Worm (Caenorhabditis elegans) whole organism, mixed stage, embryonic: ENCODE measurements around the gene C36B7.5.

Experiments used
- M03D4.4 ChIP-seq: sonication (generic microtip); optimal IDR thresholded peaks from 2 replicates; lab custom pipeline; 2017; ENCODE audit warnings: mild to moderate bottlenecking, missing genetic modification characterization, missing compliant biosample characterization
- blmp-1 ChIP-seq: fragments of 150-350 bp; optimal IDR thresholded peaks from 2 replicates; lab custom pipeline; 2014; ENCODE audit warnings: missing biosample characterization, missing genetic modification characterization
- ceh-39 ChIP-seq: fragments of 150-350 bp; optimal IDR thresholded peaks from 2 replicates; lab custom pipeline; 2014; ENCODE audit warnings: missing biosample characterization, missing genetic modification characterization
- ceh-43 ChIP-seq: fragments of 200-800 bp; sonication (Bioruptor generic); optimal IDR thresholded peaks from 2 replicates; lab custom pipeline; 2018; ENCODE audit warnings: mild to moderate bottlenecking, missing genetic modification characterization, moderate library complexity, missing compliant biosample characterization
- ceh-83 ChIP-seq: fragments of 200-800 bp; sonication (Bioruptor generic); optimal IDR thresholded peaks from 2 replicates; lab custom pipeline; 2018; ENCODE audit warnings: mild to moderate bottlenecking, missing genetic modification characterization, missing compliant biosample characterization
- cnd-1 ChIP-seq: fragments of 200-800 bp; sonication (Bioruptor generic); optimal IDR thresholded peaks from 2 replicates; lab custom pipeline; 2018; ENCODE audit warnings: mild to moderate bottlenecking, missing genetic modification characterization, missing compliant biosample characterization
- drap-1 ChIP-seq: fragments of 200-800 bp; sonication (Bioruptor generic); optimal IDR thresholded peaks from 3 replicates; lab custom pipeline; 2018; ENCODE audit warnings: mild to moderate bottlenecking, missing genetic modification characterization, missing compliant biosample characterization
- elt-1 ChIP-seq: sonication (generic microtip); optimal IDR thresholded peaks from 2 replicates; lab custom pipeline; 2017; ENCODE audit warnings: missing genetic modification characterization, mild to moderate bottlenecking, missing compliant biosample characterization, antibody characterized with exemption, moderate library complexity, borderline replicate concordance; ENCODE audit not compliant: insufficient read depth
- elt-3 ChIP-seq: fragments of 150-350 bp; optimal IDR thresholded peaks from 2 replicates; lab custom pipeline; 2014; ENCODE audit warnings: missing biosample characterization, missing genetic modification characterization
- flh-1 ChIP-seq: fragments of 200-800 bp; sonication (Bioruptor generic); optimal IDR thresholded peaks from 2 replicates; lab custom pipeline; 2018; ENCODE audit warnings: mild to moderate bottlenecking, missing genetic modification characterization, moderate library complexity, missing compliant biosample characterization
- ham-2 ChIP-seq: fragments of 200-800 bp; sonication (Bioruptor generic); optimal IDR thresholded peaks from 2 replicates; lab custom pipeline; 2018; ENCODE audit warnings: mild to moderate bottlenecking, missing genetic modification characterization, missing compliant biosample characterization
- hlh-1 ChIP-seq: fragments of 150-350 bp; optimal IDR thresholded peaks from 2 replicates; lab custom pipeline; 2014; ENCODE audit warnings: missing biosample characterization, missing genetic modification reagents, missing genetic modification characterization
- lin-13 ChIP-seq: fragments of 150-350 bp; optimal IDR thresholded peaks from 2 replicates; lab custom pipeline; 2014; ENCODE audit warnings: missing biosample characterization, missing genetic modification characterization
- lin-32 ChIP-seq: fragments of 200-800 bp; sonication (Bioruptor generic); optimal IDR thresholded peaks from 2 replicates; lab custom pipeline; 2018; ENCODE audit warnings: mild to moderate bottlenecking, missing genetic modification characterization, missing compliant biosample characterization
- mab-5 ChIP-seq: fragments of 150-350 bp; optimal IDR thresholded peaks from 2 replicates; lab custom pipeline; 2014; ENCODE audit warnings: missing biosample characterization, missing genetic modification characterization
- mep-1 ChIP-seq: fragments of 150-350 bp; optimal IDR thresholded peaks from 2 replicates; lab custom pipeline; 2017; ENCODE audit warnings: missing biosample characterization, missing genetic modification reagents, missing genetic modification characterization, inconsistent platforms
- mls-2 ChIP-seq: sonication (generic microtip); optimal IDR thresholded peaks from 2 replicates; lab custom pipeline; 2016; ENCODE audit warnings: mild to moderate bottlenecking, missing genetic modification characterization, moderate library complexity, missing compliant biosample characterization
- nhr-12 ChIP-seq: fragments of 150-350 bp; optimal IDR thresholded peaks from 2 replicates; lab custom pipeline; 2014; ENCODE audit warnings: missing biosample characterization, missing genetic modification characterization
- nhr-2 ChIP-seq: fragments of 150-350 bp; optimal IDR thresholded peaks from 2 replicates; lab custom pipeline; 2014; ENCODE audit warnings: missing biosample characterization, missing genetic modification characterization
- nhr-237 ChIP-seq: fragments of 150-350 bp; optimal IDR thresholded peaks from 2 replicates; lab custom pipeline; 2014; ENCODE audit warnings: missing biosample characterization, missing genetic modification characterization
- nhr-28 ChIP-seq: fragments of 150-350 bp; optimal IDR thresholded peaks from 2 replicates; lab custom pipeline; 2014; ENCODE audit warnings: missing biosample characterization, missing genetic modification characterization
- nhr-76 ChIP-seq: sonication (generic microtip); optimal IDR thresholded peaks from 2 replicates; lab custom pipeline; 2017; ENCODE audit warnings: missing biosample characterization, missing genetic modification characterization
- pha-4 ChIP-seq: fragments of 150-350 bp; optimal IDR thresholded peaks from 2 replicates; lab custom pipeline; 2018; ENCODE audit warnings: missing biosample characterization, missing genetic modification reagents, missing genetic modification characterization
- sem-2 ChIP-seq: fragments of 200-800 bp; sonication (Bioruptor generic); optimal IDR thresholded peaks from 2 replicates; lab custom pipeline; 2018; ENCODE audit warnings: mild to moderate bottlenecking, missing genetic modification characterization, missing compliant biosample characterization
- tbx-8 ChIP-seq: fragments of 200-800 bp; sonication (Bioruptor generic); optimal IDR thresholded peaks from 2 replicates; lab custom pipeline; 2018; ENCODE audit warnings: mild to moderate bottlenecking, missing genetic modification characterization, moderate library complexity, missing compliant biosample characterization
- unc-39 ChIP-seq: fragments of 150-350 bp; optimal IDR thresholded peaks from 2 replicates; lab custom pipeline; 2014; ENCODE audit warnings: missing biosample characterization, missing genetic modification characterization
- unc-62 ChIP-seq: fragments of 150-350 bp; optimal IDR thresholded peaks from 2 replicates; lab custom pipeline; 2014; ENCODE audit warnings: missing biosample characterization, missing genetic modification reagents, missing genetic modification characterization
- zip-8 ChIP-seq: fragments of 150-350 bp; optimal IDR thresholded peaks from 2 replicates; lab custom pipeline; 2014; ENCODE audit warnings: missing biosample characterization, missing genetic modification characterization
- ztf-11 ChIP-seq: fragments of 150-350 bp; optimal IDR thresholded peaks from 2 replicates; lab custom pipeline; 2014; ENCODE audit warnings: missing biosample characterization, missing genetic modification characterization

C36B7.5 gene

ce11 chrX:7126348-7126747 lies 30.1 kb upstream of the C36B7.5 start, which contains the start of gene ist-1:
ist-1 (plus strand) TSS chrX:7126648.
- no peak for TF ChIP-seq tbx-8 (GFP tag; lab: Kevin White, UChicago)
- no peak for TF ChIP-seq ceh-83 (GFP tag; lab: Kevin White, UChicago)
- no peak for TF ChIP-seq lin-13
- no peak for TF ChIP-seq cnd-1 (tag; lab: Kevin White, UChicago)
- no peak for TF ChIP-seq ham-2
- TF ChIP-seq unc-62 (GFP tag; lab: Kevin White, UChicago): no peak
- TF ChIP-seq pha-4: no peak

- TF ChIP-seq nhr-28 (tag; lab: Kevin White, UChicago) (no peak), nhr-12 (tag; lab: Kevin White, UChicago) (no peak), ceh-39 (tag; lab: Kevin White, UChicago) (no peak), zip-8 (tag; lab: Kevin White, UChicago) (no peak), mab-5 (tag; lab: Kevin White, UChicago) (no peak), lin-32 (GFP tag; lab: Kevin White, UChicago) (no peak), nhr-2 (tag; lab: Kevin White, UChicago) (no peak), elt-1 (tag; lab: Kevin White, UChicago) (no peak), pha-4 (no peak), ham-2 (no peak), elt-3 (tag; lab: Kevin White, UChicago) (no peak), tbx-8 (GFP tag; lab: Kevin White, UChicago) (no peak), blmp-1 (tag; lab: Kevin White, UChicago) (no peak), flh-1 (GFP tag; lab: Kevin White, UChicago) (no peak), ceh-43 (no peak)
Measured at ce11 chrX:7125178-7125577, 28.9 kb upstream of the C36B7.5 start.

- TF ChIP-seq mls-2 (tag; lab: Kevin White, UChicago): no peak
- no peak for TF ChIP-seq sem-2 (GFP tag; lab: Kevin White, UChicago)
- TF ChIP-seq drap-1 (GFP tag; lab: Kevin White, UChicago): no peak
Measured at ce11 chrX:7124044-7124443, 27.8 kb upstream of the C36B7.5 start.

- TF ChIP-seq sem-2 (GFP tag; lab: Kevin White, UChicago) (no peak), unc-62 (GFP tag; lab: Kevin White, UChicago) (no peak), mls-2 (tag; lab: Kevin White, UChicago) (no peak), flh-1 (GFP tag; lab: Kevin White, UChicago) (no peak), elt-3 (tag; lab: Kevin White, UChicago) (no peak), pha-4 (no peak), ceh-83 (GFP tag; lab: Kevin White, UChicago) (no peak), ceh-43 (no peak), cnd-1 (tag; lab: Kevin White, UChicago) (no peak), mab-5 (tag; lab: Kevin White, UChicago) (no peak), nhr-76 (tag; lab: Kevin White, UChicago) (no peak), nhr-2 (tag; lab: Kevin White, UChicago) (no peak), M03D4.4 (tag; lab: Kevin White, UChicago) (no peak), nhr-237 (tag; lab: Kevin White, UChicago) (no peak)
Measured at ce11 chrX:7122655-7123054, 26.4 kb upstream of the C36B7.5 start.

- TF ChIP-seq ceh-43 (no peak), mab-5 (tag; lab: Kevin White, UChicago) (no peak), unc-39 (tag; lab: Kevin White, UChicago) (no peak), elt-3 (tag; lab: Kevin White, UChicago) (no peak), tbx-8 (GFP tag; lab: Kevin White, UChicago) (no peak), cnd-1 (tag; lab: Kevin White, UChicago) (no peak), ztf-11 (tag; lab: Kevin White, UChicago) (no peak), ham-2 (no peak), M03D4.4 (tag; lab: Kevin White, UChicago) (no peak), mep-1 (tag; lab: Kevin White, UChicago) (no peak), nhr-12 (tag; lab: Kevin White, UChicago) (no peak), hlh-1 (no peak), elt-1 (tag; lab: Kevin White, UChicago) (no peak), flh-1 (GFP tag; lab: Kevin White, UChicago) (no peak)
Measured at ce11 chrX:7116896-7117295, 20.6 kb upstream of the C36B7.5 start, which contains the start of gene hen-1. hen-1 (minus strand) TSS chrX:7116996.
